Worm (Caenorhabditis elegans) whole organism, L4 larva: ENCODE data around the gene C45G9.8.

Experiments
- D1046.2 ChIP-seq: fragments of 200-800 bp; sonication (Bioruptor generic); IDR thresholded peaks from 2 replicates; pipeline ENCODE4 v1.3.6; 2022; ENCODE audit warnings: missing genetic modification characterization, missing compliant biosample characterization
- F10B5.3 ChIP-seq: sonication (generic microtip); optimal IDR thresholded peaks from 2 replicates; lab custom pipeline; 2016; ENCODE audit warnings: mild to moderate bottlenecking, missing genetic modification characterization, missing compliant biosample characterization
- F26F4.8 ChIP-seq: fragments of 200-800 bp; sonication (Bioruptor generic); conservative IDR thresholded peaks from 2 replicates; pipeline ENCODE4 v1.3.6; 2022; ENCODE audit warnings: missing genetic modification characterization, missing compliant biosample characterization
- F37D6.2 ChIP-seq: sonication (generic microtip); optimal IDR thresholded peaks from 2 replicates; lab custom pipeline; 2016; ENCODE audit warnings: mild to moderate bottlenecking, missing genetic modification characterization, missing compliant biosample characterization
- F44E2.7 ChIP-seq: fragments of 200-800 bp; sonication (Bioruptor generic); IDR thresholded peaks from 2 replicates; pipeline ENCODE4 v2.1.2; 2022; ENCODE audit warnings: missing genetic modification characterization, missing compliant biosample characterization
- F49E8.2 ChIP-seq: sonication (generic microtip); optimal IDR thresholded peaks from 2 replicates; lab custom pipeline; 2016; ENCODE audit warnings: missing compliant biosample characterization, mild to moderate bottlenecking, missing genetic modification characterization, borderline replicate concordance
- ZK337.2 ChIP-seq: fragments of 200-800 bp; sonication (Bioruptor generic); IDR thresholded peaks from 2 replicates; pipeline ENCODE4 v1.3.6; 2022; ENCODE audit warnings: missing genetic modification reagents, missing genetic modification characterization, missing compliant biosample characterization
- aha-1 ChIP-seq: fragments of 150-350 bp; peaks from one replicate; lab custom pipeline; 2014; ENCODE audit warnings: missing biosample characterization, missing genetic modification characterization
- aly-2 ChIP-seq: sonication (generic microtip); optimal IDR thresholded peaks from 2 replicates; lab custom pipeline; 2018; ENCODE audit warnings: missing biosample characterization, missing genetic modification characterization
- attf-4 ChIP-seq: sonication (generic microtip); optimal IDR thresholded peaks from 3 replicates; lab custom pipeline; 2017; ENCODE audit warnings: missing biosample characterization, missing genetic modification characterization
- ceh-44 ChIP-seq: fragments of 200-800 bp; sonication (Bioruptor generic); IDR thresholded peaks from 2 replicates; pipeline ENCODE4 v1.3.6; 2022; ENCODE audit warnings: missing genetic modification reagents, missing genetic modification characterization, missing compliant biosample characterization
- ces-1 ChIP-seq: fragments of 150-350 bp; sonication (generic microtip); optimal IDR thresholded peaks from 4 replicates; lab custom pipeline; 2014; ENCODE audit warnings: missing biosample characterization, missing genetic modification reagents, missing genetic modification characterization
- cey-2 ChIP-seq: sonication (generic microtip); optimal IDR thresholded peaks from 3 replicates; lab custom pipeline; 2017; ENCODE audit warnings: missing genetic modification characterization, mild to moderate bottlenecking, missing compliant biosample characterization, antibody characterized with exemption, borderline replicate concordance; ENCODE audit not compliant: insufficient read depth
- ctbp-1 ChIP-seq: fragments of 200-800 bp; sonication (Bioruptor generic); IDR thresholded peaks from 2 replicates; pipeline ENCODE4 v1.3.6; 2022; ENCODE audit warnings: missing genetic modification reagents, missing genetic modification characterization, missing compliant biosample characterization
- daf-19 ChIP-seq: fragments of 200-800 bp; sonication (Bioruptor generic); conservative IDR thresholded peaks from 2 replicates; pipeline ENCODE4 v1.3.6; 2022; ENCODE audit warnings: missing genetic modification characterization, missing compliant biosample characterization
- dve-1 ChIP-seq: sonication (generic microtip); optimal IDR thresholded peaks from 2 replicates; lab custom pipeline; 2017; ENCODE audit warnings: antibody characterized with exemption, mild to moderate bottlenecking, missing genetic modification characterization, missing compliant biosample characterization; ENCODE audit not compliant: insufficient read depth
- egl-27 ChIP-seq: sonication (generic microtip); optimal IDR thresholded peaks from 3 replicates; lab custom pipeline; 2017; ENCODE audit warnings: missing biosample characterization, missing genetic modification reagents, missing genetic modification characterization
- egl-43 ChIP-seq: fragments of 200-800 bp; sonication (Bioruptor generic); IDR thresholded peaks from 2 replicates; pipeline ENCODE4 v1.3.6; 2022; ENCODE audit warnings: missing genetic modification reagents, missing genetic modification characterization, missing compliant biosample characterization
- fos-1 ChIP-seq: fragments of 150-350 bp; optimal IDR thresholded peaks from 2 replicates; lab custom pipeline; 2014; ENCODE audit warnings: missing biosample characterization, missing genetic modification characterization
- lim-7 ChIP-seq: fragments of 200-800 bp; sonication (Bioruptor generic); IDR thresholded peaks from 2 replicates; pipeline ENCODE4 v1.3.6; 2022; ENCODE audit warnings: missing genetic modification characterization, missing compliant biosample characterization
- lin-13 ChIP-seq: fragments of 150-350 bp; optimal IDR thresholded peaks from 2 replicates; lab custom pipeline; 2014; ENCODE audit warnings: missing biosample characterization, missing genetic modification reagents, missing genetic modification characterization
- lin-29 ChIP-seq: fragments of 200-800 bp; sonication (Bioruptor generic); IDR thresholded peaks from 2 replicates; pipeline ENCODE4 v1.3.6; 2022; ENCODE audit warnings: missing genetic modification reagents, missing genetic modification characterization, missing compliant biosample characterization
- lin-38 ChIP-seq: fragments of 200-800 bp; sonication (Bioruptor generic); IDR thresholded peaks from 2 replicates; pipeline ENCODE4 v1.3.6; 2022; ENCODE audit warnings: missing genetic modification reagents, missing genetic modification characterization, missing compliant biosample characterization
- lsy-2 ChIP-seq, 2 experiments: fragments of 150-350 bp in 1 of 2; sonication (generic microtip) in 1 of 2; optimal IDR thresholded peaks; 2 replicates each; lab custom pipeline; 2014 to 2017; ENCODE audit warnings: missing biosample characterization in 2 of 2, missing genetic modification characterization in 2 of 2
- madf-5 ChIP-seq, 2 experiments: fragments of 200-800 bp; sonication (Bioruptor generic); IDR thresholded peaks; 2 replicates each; pipeline ENCODE4 v1.3.6; 2022; ENCODE audit warnings: missing compliant biosample characterization in 2 of 2, missing genetic modification characterization in 2 of 2
- madf-9 ChIP-seq: fragments of 200-800 bp; sonication (Bioruptor generic); conservative IDR thresholded peaks from 2 replicates; pipeline ENCODE4 v1.3.6; 2022; ENCODE audit warnings: missing genetic modification reagents, missing genetic modification characterization, missing compliant biosample characterization
- mdl-1 ChIP-seq, 2 experiments: fragments of 150-350 bp in 1 of 2; sonication (generic microtip) in 1 of 2; optimal IDR thresholded peaks; 2 replicates each; lab custom pipeline; 2014 to 2017; ENCODE audit warnings: missing biosample characterization in 2 of 2, missing genetic modification characterization in 2 of 2
- mep-1 ChIP-seq: fragments of 150-350 bp; sonication (generic microtip); optimal IDR thresholded peaks from 3 replicates; lab custom pipeline; 2014; ENCODE audit warnings: missing biosample characterization, missing genetic modification characterization
- mes-2 ChIP-seq: sonication (generic microtip); optimal IDR thresholded peaks from 2 replicates; lab custom pipeline; 2016; ENCODE audit warnings: missing genotype, mild to moderate bottlenecking, missing genetic modification characterization, missing compliant biosample characterization; ENCODE audit not compliant: poor library complexity, severe bottlenecking
- nhr-10 ChIP-seq: fragments of 150-350 bp; optimal IDR thresholded peaks from 2 replicates; lab custom pipeline; 2014; ENCODE audit warnings: missing biosample characterization, missing genetic modification characterization
- nhr-102 ChIP-seq: sonication (generic microtip); optimal IDR thresholded peaks from 2 replicates; lab custom pipeline; 2016; ENCODE audit warnings: mild to moderate bottlenecking, missing genetic modification characterization, moderate library complexity, missing compliant biosample characterization
- nhr-41 ChIP-seq: fragments of 200-800 bp; sonication (Bioruptor generic); IDR thresholded peaks from 2 replicates; pipeline ENCODE4 v1.3.6; 2022; ENCODE audit warnings: missing genetic modification reagents, missing genetic modification characterization, missing compliant biosample characterization
- nhr-42 ChIP-seq: fragments of 200-800 bp; sonication (Bioruptor generic); IDR thresholded peaks from 2 replicates; pipeline ENCODE4 v1.3.6; 2022; ENCODE audit warnings: missing genetic modification characterization, missing compliant biosample characterization
- nhr-6 ChIP-seq: fragments of 150-350 bp; optimal IDR thresholded peaks from 2 replicates; lab custom pipeline; 2014; ENCODE audit warnings: missing biosample characterization, missing genetic modification characterization
- nhr-77 ChIP-seq: fragments of 150-350 bp; optimal IDR thresholded peaks from 2 replicates; lab custom pipeline; 2014; ENCODE audit warnings: missing biosample characterization, missing genetic modification characterization
- php-3 ChIP-seq: fragments of 200-800 bp; sonication (Bioruptor generic); IDR thresholded peaks from 2 replicates; pipeline ENCODE4 v1.3.6; 2022; ENCODE audit warnings: missing genetic modification reagents, missing genetic modification characterization, missing compliant biosample characterization
- pqm-1 ChIP-seq: sonication (generic microtip); optimal IDR thresholded peaks from 2 replicates; lab custom pipeline; 2017; ENCODE audit warnings: missing biosample characterization, missing genetic modification characterization
- saeg-2 ChIP-seq: fragments of 200-800 bp; sonication (Bioruptor generic); IDR thresholded peaks from 2 replicates; pipeline ENCODE4 v1.3.6; 2022; ENCODE audit warnings: missing genetic modification reagents, missing genetic modification characterization, missing compliant biosample characterization
- set-16 ChIP-seq: fragments of 200-800 bp; sonication (Bioruptor generic); IDR thresholded peaks from 2 replicates; pipeline ENCODE4 v1.3.6; 2022; ENCODE audit warnings: missing genetic modification reagents, missing genetic modification characterization, missing compliant biosample characterization
- skn-1 ChIP-seq: fragments of 150-350 bp; optimal IDR thresholded peaks from 2 replicates; lab custom pipeline; 2014; ENCODE audit warnings: missing biosample characterization, missing genetic modification characterization
- snpc-1.2 ChIP-seq: fragments of 200-800 bp; sonication (Bioruptor generic); IDR thresholded peaks from 2 replicates; pipeline ENCODE4 v1.3.6; 2022; ENCODE audit warnings: missing genetic modification reagents, missing genetic modification characterization, missing compliant biosample characterization
- tag-97 ChIP-seq: fragments of 200-800 bp; sonication (Bioruptor generic); IDR thresholded peaks from 2 replicates; pipeline ENCODE4 v1.3.6; 2022; ENCODE audit warnings: missing genetic modification characterization, missing compliant biosample characterization
- unc-39 ChIP-seq: sonication (generic microtip); optimal IDR thresholded peaks from 2 replicates; lab custom pipeline; 2017; ENCODE audit warnings: missing biosample characterization, missing genetic modification characterization
- unc-62 ChIP-seq, 3 experiments: fragments of 150-350 bp in 1 of 3; sonication (generic microtip); optimal IDR thresholded peaks in 2 of 3; peaks in 1 of 3; 1 replicate in 1 of 3; 2 replicates in 2 of 3; lab custom pipeline; 2014 to 2017; ENCODE audit warnings: missing biosample characterization in 3 of 3, missing genetic modification characterization in 3 of 3, missing genetic modification reagents in 3 of 3, missing genotype in 1 of 3
- zag-1 ChIP-seq: fragments of 150-350 bp; optimal IDR thresholded peaks from 2 replicates; lab custom pipeline; 2014; ENCODE audit warnings: missing biosample characterization, missing genetic modification characterization
- zfp-2 ChIP-seq: sonication (generic microtip); optimal IDR thresholded peaks from 2 replicates; lab custom pipeline; 2016; ENCODE audit warnings: mild to moderate bottlenecking, missing genetic modification characterization, missing compliant biosample characterization
- zfp-3 ChIP-seq: fragments of 200-800 bp; sonication (Bioruptor generic); conservative IDR thresholded peaks from 2 replicates; pipeline ENCODE4 v1.3.6; 2022; ENCODE audit warnings: missing genetic modification reagents, missing genetic modification characterization, missing compliant biosample characterization
- ztf-7 ChIP-seq: fragments of 150-350 bp; optimal IDR thresholded peaks from 2 replicates; lab custom pipeline; 2014; ENCODE audit warnings: missing biosample characterization, missing genetic modification characterization

C45G9.8 gene

ce11 chrIII:5013915-5014346 is 39.5 kb downstream of the C45G9.8 start (continued):
- peak; percentile 71; the same call in 1 of the 2 replicates for TF ChIP-seq php-3 (GFP tag; lab: Robert Waterston, UW)
- no peak for TF ChIP-seq ZK337.2 (GFP tag; lab: Robert Waterston, UW)
- no peak for TF ChIP-seq egl-27
- peak; percentile 28 for TF ChIP-seq cey-2
- TF ChIP-seq pqm-1 (tag; lab: Kevin White, UChicago) = no peak
- TF ChIP-seq madf-9 = no peak
- TF ChIP-seq nhr-41 = no peak
- no peak for TF ChIP-seq fos-1 (tag; lab: Kevin White, UChicago)
- TF ChIP-seq lin-38 (GFP tag; lab: Robert Waterston, UW) = peak; percentile 67
- TF ChIP-seq nhr-6 = peak; percentile 65
- no peak for TF ChIP-seq zag-1
- TF ChIP-seq nhr-77 (tag; lab: Kevin White, UChicago) = peak; percentile 85
- no peak for TF ChIP-seq F49E8.2 (tag; lab: Kevin White, UChicago)
- TF ChIP-seq mdl-1 (tag; optimal IDR thresholded peaks at IDR 0.05; lab: Kevin White, UChicago) = peak; percentile 42 to 78
- no peak for TF ChIP-seq saeg-2 (GFP tag; lab: Robert Waterston, UW)
- TF ChIP-seq unc-39 (tag; lab: Kevin White, UChicago) = no peak
- TF ChIP-seq ztf-7 = peak; percentile 79
- TF ChIP-seq snpc-1.2 (GFP tag; lab: Robert Waterston, UW) = no peak
- peak; percentile 48 for TF ChIP-seq nhr-102
- peak; percentile 85 for TF ChIP-seq F37D6.2 (tag; lab: Kevin White, UChicago)
- TF ChIP-seq ceh-44 = no peak
- no peak for TF ChIP-seq skn-1
- peak; percentile 63 for TF ChIP-seq lin-13 (GFP tag; lab: Kevin White, UChicago)
- TF ChIP-seq nhr-10 = peak; percentile 69
- TF ChIP-seq attf-4 (tag; lab: Kevin White, UChicago) = no peak
- TF ChIP-seq ces-1 (GFP tag; lab: Kevin White, UChicago) = peak; percentile 71
- TF ChIP-seq lsy-2 (tag; optimal IDR thresholded peaks at IDR 0.05; lab: Kevin White, UChicago) = peak; percentile 78 to 90
- no peak for TF ChIP-seq F10B5.3 (tag; lab: Kevin White, UChicago)
- no peak for TF ChIP-seq aly-2 (tag; lab: Kevin White, UChicago)
- peak; percentile 97 for TF ChIP-seq mep-1
- no peak for TF ChIP-seq zfp-3 (GFP tag; lab: Robert Waterston, UW)
- TF ChIP-seq zfp-2 (tag; lab: Kevin White, UChicago) = no peak

- TF ChIP-seq dve-1 (tag; lab: Kevin White, UChicago) = no peak
- no peak for TF ChIP-seq daf-19
- no peak for TF ChIP-seq lin-29 (GFP tag; lab: Robert Waterston, UW)
- no peak for TF ChIP-seq set-16 (GFP tag; lab: Robert Waterston, UW)
- no peak for TF ChIP-seq F26F4.8 (GFP tag; lab: Robert Waterston, UW)
- TF ChIP-seq tag-97 (GFP tag; lab: Robert Waterston, UW) = no peak
- TF ChIP-seq D1046.2 = no peak
- TF ChIP-seq mes-2 (tag; lab: Kevin White, UChicago) = no peak
- TF ChIP-seq lim-7 (GFP tag; lab: Robert Waterston, UW) = no peak
- peak in 1 of 2 experiments; percentile 38 for TF ChIP-seq unc-62 (GFP tag; optimal IDR thresholded peaks at IDR 0.05 in 1 of 2; lab: Kevin White, UChicago)
- no peak for TF ChIP-seq unc-62 (tag; optimal IDR thresholded peaks at IDR 0.05; lab: Kevin White, UChicago)
- no peak for TF ChIP-seq ctbp-1 (GFP tag; lab: Robert Waterston, UW)
- no peak for TF ChIP-seq madf-5 (GFP tag; IDR thresholded peaks at IDR 0.05; lab: Robert Waterston, UW)
- TF ChIP-seq aha-1 = peak; percentile 43
- TF ChIP-seq egl-43 (GFP tag; lab: Robert Waterston, UW) = no peak
- no peak for TF ChIP-seq F44E2.7 (GFP tag; lab: Robert Waterston, UW)
- TF ChIP-seq nhr-42 (GFP tag; lab: Robert Waterston, UW) = no peak
Observed at ce11 chrIII:5012460-5012859, 41.0 kb downstream of the C45G9.8 start.
